Fruit fly (Drosophila melanogaster) whole organism, embryonic: ENCODE results near the gene CG45073.

ENCODE experiments used
- Atf3 ChIP-seq: fragments of 200-800 bp; sonication (Bioruptor generic); optimal IDR thresholded peaks from 3 replicates; lab custom pipeline; 2016; ENCODE audit warnings: missing biosample characterization, missing genetic modification characterization
- BEAF-32 ChIP-seq: fragments of 200-800 bp; sonication (Bioruptor generic); optimal IDR thresholded peaks from 3 replicates; lab custom pipeline; 2017; ENCODE audit warnings: missing biosample characterization, missing genetic modification characterization, mild to moderate bottlenecking, moderate library complexity, missing genetic modification reagents
- CG11085 ChIP-seq: fragments of 200-800 bp; sonication (Bioruptor generic); IDR thresholded peaks from 2 replicates; pipeline ENCODE4 v1.3.6; 2022; ENCODE audit warnings: missing biosample characterization, missing genetic modification characterization
- CG11093 ChIP-seq: fragments of 200-800 bp; sonication (Bioruptor generic); IDR thresholded peaks from 3 replicates; pipeline ENCODE4 v1.3.6; 2022; ENCODE audit warnings: missing biosample characterization, missing genetic modification characterization
- CG11398 ChIP-seq: fragments of 200-800 bp; sonication (Bioruptor generic); optimal IDR thresholded peaks from 2 replicates; lab custom pipeline; 2016; ENCODE audit warnings: missing biosample characterization, missing genetic modification characterization
- CG12104 ChIP-seq: fragments of 200-800 bp; sonication (Bioruptor generic); optimal IDR thresholded peaks from 3 replicates; lab custom pipeline; 2016; ENCODE audit warnings: missing biosample characterization, missing genetic modification characterization
- CG12942 ChIP-seq: fragments of 200-800 bp; sonication (Bioruptor generic); optimal IDR thresholded peaks from 3 replicates; lab custom pipeline; 2016; ENCODE audit warnings: missing biosample characterization, missing genetic modification characterization
- CG14667 ChIP-seq: fragments of 200-800 bp; sonication (Bioruptor generic); IDR thresholded peaks from 2 replicates; pipeline ENCODE4 v1.3.6; 2022; ENCODE audit warnings: missing biosample characterization, missing genetic modification characterization
- CG1529 ChIP-seq: fragments of 200-800 bp; sonication (Bioruptor generic); optimal IDR thresholded peaks from 3 replicates; lab custom pipeline; 2018; ENCODE audit warnings: missing biosample characterization, missing genetic modification characterization
- CG18764 ChIP-seq: fragments of 200-800 bp; sonication (Bioruptor generic); optimal IDR thresholded peaks from 3 replicates; lab custom pipeline; 2016; ENCODE audit warnings: missing biosample characterization, missing genetic modification characterization
- CG2875 ChIP-seq: fragments of 200-800 bp; sonication (Bioruptor generic); optimal IDR thresholded peaks from 2 replicates; lab custom pipeline; 2017; ENCODE audit warnings: missing biosample characterization, mild to moderate bottlenecking, missing genetic modification characterization, missing genetic modification reagents
- CG2889 ChIP-seq: fragments of 200-800 bp; sonication (Bioruptor generic); IDR thresholded peaks from 3 replicates; pipeline ENCODE4 v1.3.6; 2022; ENCODE audit warnings: missing biosample characterization, missing genetic modification characterization
- CG31224 ChIP-seq: fragments of 200-800 bp; sonication (Bioruptor generic); IDR thresholded peaks from 2 replicates; pipeline ENCODE4 v1.3.6; 2022; ENCODE audit warnings: missing biosample characterization, missing genetic modification characterization
- CG3847 ChIP-seq: fragments of 200-800 bp; sonication (Bioruptor generic); IDR thresholded peaks from 2 replicates; pipeline ENCODE4 v1.3.6; 2022; ENCODE audit warnings: missing biosample characterization, missing genetic modification characterization
- CG6791 ChIP-seq: fragments of 200-800 bp; sonication (Bioruptor generic); IDR thresholded peaks from 3 replicates; pipeline ENCODE4 v1.3.6; 2022; ENCODE audit warnings: missing biosample characterization, missing genetic modification characterization; ENCODE audit not compliant: partially characterized antibody
- CG8944 ChIP-seq: fragments of 200-800 bp; sonication (Bioruptor generic); optimal IDR thresholded peaks from 3 replicates; lab custom pipeline; 2016; ENCODE audit warnings: missing biosample characterization, missing genetic modification characterization
- CoRest ChIP-seq: fragments of 200-800 bp; sonication (Bioruptor generic); optimal IDR thresholded peaks from 3 replicates; lab custom pipeline; 2018; ENCODE audit warnings: missing biosample characterization, mild to moderate bottlenecking, missing genetic modification characterization, moderate library complexity
- D19A ChIP-seq: fragments of 200-800 bp; optimal IDR thresholded peaks from 3 replicates; lab custom pipeline; 2019; ENCODE audit warnings: missing biosample characterization, mild to moderate bottlenecking, missing genetic modification characterization, moderate library complexity
- Ets65A ChIP-seq: fragments of 200-800 bp; sonication (Bioruptor generic); peaks from one replicate; lab custom pipeline; 2016; ENCODE audit warnings: missing biosample characterization, missing genetic modification characterization
- Fer1 ChIP-seq: fragments of 200-800 bp; sonication (Bioruptor generic); optimal IDR thresholded peaks from 2 replicates; lab custom pipeline; 2017; ENCODE audit warnings: missing biosample characterization, mild to moderate bottlenecking, missing genetic modification characterization
- GATAe ChIP-seq: fragments of 200-800 bp; sonication (Bioruptor generic); conservative IDR thresholded peaks from 2 replicates; pipeline ENCODE4 v1.3.6; 2022; ENCODE audit warnings: missing biosample characterization, missing genetic modification characterization
- H2.0 ChIP-seq: fragments of 200-800 bp; sonication (Bioruptor generic); IDR thresholded peaks from 2 replicates; pipeline ENCODE4 v1.3.6; 2022; ENCODE audit warnings: missing biosample characterization, missing genetic modification characterization
- Hand ChIP-seq: fragments of 200-800 bp; sonication (Bioruptor generic); optimal IDR thresholded peaks from 2 replicates; lab custom pipeline; 2017; ENCODE audit warnings: mild to moderate bottlenecking, missing biosample characterization, missing genetic modification reagents, missing genetic modification characterization
- Lhr ChIP-seq: fragments of 200-800 bp; sonication (Bioruptor generic); optimal IDR thresholded peaks from 3 replicates; lab custom pipeline; 2017; ENCODE audit warnings: mild to moderate bottlenecking, missing biosample characterization, missing genetic modification reagents, missing genetic modification characterization
- Lpt ChIP-seq: fragments of >200 bp; optimal IDR thresholded peaks from 2 replicates; lab custom pipeline; 2018; ENCODE audit warnings: missing biosample characterization, missing genetic modification characterization
- Mes4 ChIP-seq: fragments of 200-800 bp; sonication (Bioruptor generic); optimal IDR thresholded peaks from 2 replicates; lab custom pipeline; 2016; ENCODE audit warnings: missing biosample characterization, missing genetic modification characterization
- Nf-YA ChIP-seq: fragments of 200-800 bp; sonication (Bioruptor generic); IDR thresholded peaks from 2 replicates; pipeline ENCODE4 v1.3.6; 2022; ENCODE audit warnings: missing biosample characterization, missing genetic modification characterization
- Rx ChIP-seq: fragments of 200-800 bp; sonication (Bioruptor generic); IDR thresholded peaks from 2 replicates; pipeline ENCODE4 v1.3.6; 2022; ENCODE audit warnings: missing biosample characterization, missing genetic modification characterization
- Sin3A ChIP-seq: fragments of >200 bp; optimal IDR thresholded peaks from 2 replicates; lab custom pipeline; 2018
- Stat92E ChIP-seq, 3 experiments: fragments of >200 bp in 2 of 3; fragments of 200-800 bp in 1 of 3; sonication (Bioruptor generic) in 1 of 3; optimal IDR thresholded peaks; 2 replicates each; lab custom pipeline; 2017 to 2019; ENCODE audit warnings: missing biosample characterization in 3 of 3, missing genetic modification characterization in 3 of 3, mild to moderate bottlenecking in 1 of 3, moderate library complexity in 1 of 3
- abd-A ChIP-seq: fragments of 200-800 bp; sonication (Bioruptor generic); optimal IDR thresholded peaks from 3 replicates; lab custom pipeline; 2019; ENCODE audit warnings: missing biosample characterization, mild to moderate bottlenecking, missing genetic modification characterization, moderate library complexity
- ase ChIP-seq: fragments of 200-800 bp; sonication (Bioruptor generic); IDR thresholded peaks from 3 replicates; pipeline ENCODE4 v1.3.6; 2022; ENCODE audit warnings: missing biosample characterization, missing genetic modification characterization
- bsh ChIP-seq, 2 experiments: fragments of 200-800 bp; sonication (Bioruptor generic); optimal IDR thresholded peaks; 2 replicates each; lab custom pipeline; 2017 to 2018; ENCODE audit warnings: mild to moderate bottlenecking in 2 of 2, missing biosample characterization in 2 of 2, missing genetic modification characterization in 2 of 2, moderate library complexity in 1 of 2
- cas ChIP-seq: fragments of 200-800 bp; sonication (Bioruptor generic); IDR thresholded peaks from 2 replicates; pipeline ENCODE4 v1.3.6; 2022; ENCODE audit warnings: missing biosample characterization, missing genetic modification characterization
- dpn ChIP-seq, 2 experiments: fragments of 200-800 bp; sonication (Bioruptor generic); optimal IDR thresholded peaks; 3 replicates each; lab custom pipeline; 2016; ENCODE audit warnings: missing biosample characterization in 2 of 2, missing genetic modification characterization in 2 of 2
- ems ChIP-seq: fragments of 200-800 bp; sonication (Bioruptor generic); optimal IDR thresholded peaks from 3 replicates; lab custom pipeline; 2016; ENCODE audit warnings: missing biosample characterization, missing genetic modification characterization
- esg ChIP-seq: fragments of 200-800 bp; sonication (Bioruptor generic); conservative IDR thresholded peaks from 2 replicates; pipeline ENCODE4 v1.3.6; 2022; ENCODE audit warnings: missing biosample characterization, missing genetic modification characterization
- eyg ChIP-seq: fragments of 200-800 bp; sonication (Bioruptor generic); optimal IDR thresholded peaks from 3 replicates; lab custom pipeline; 2016; ENCODE audit warnings: missing biosample characterization, missing genetic modification characterization
- ftz-f1 ChIP-seq: fragments of 200-800 bp; sonication (Bioruptor generic); optimal IDR thresholded peaks from 2 replicates; lab custom pipeline; 2016; ENCODE audit warnings: missing biosample characterization, missing genetic modification characterization
- gem ChIP-seq: fragments of 200-800 bp; sonication (Bioruptor generic); optimal IDR thresholded peaks from 2 replicates; lab custom pipeline; 2019; ENCODE audit warnings: missing biosample characterization, mild to moderate bottlenecking, missing genetic modification characterization, moderate library complexity
- grn ChIP-seq: fragments of 200-800 bp; sonication (Bioruptor generic); optimal IDR thresholded peaks from 3 replicates; lab custom pipeline; 2017; ENCODE audit warnings: missing biosample characterization, missing genetic modification characterization
- insv ChIP-seq, 2 experiments: fragments of 200-800 bp; sonication (Bioruptor generic); optimal IDR thresholded peaks; 3 replicates each; lab custom pipeline; 2016 to 2018; ENCODE audit warnings: missing biosample characterization in 2 of 2, missing genetic modification characterization in 2 of 2
- jigr1 ChIP-seq: fragments of 200-800 bp; sonication (Bioruptor generic); IDR thresholded peaks from 3 replicates; pipeline ENCODE4 v1.3.6; 2022; ENCODE audit warnings: missing biosample characterization, missing genetic modification characterization
- lmd ChIP-seq: fragments of 200-800 bp; sonication (Bioruptor generic); IDR thresholded peaks from 2 replicates; pipeline ENCODE4 v1.3.6; 2022; ENCODE audit warnings: missing biosample characterization, missing genetic modification characterization
- mam ChIP-seq: fragments of 200-800 bp; sonication (Bioruptor generic); optimal IDR thresholded peaks from 3 replicates; lab custom pipeline; 2016; ENCODE audit warnings: missing biosample characterization, missing genetic modification characterization
- pita ChIP-seq: fragments of 200-800 bp; sonication (Bioruptor generic); optimal IDR thresholded peaks from 2 replicates; lab custom pipeline; 2017; ENCODE audit warnings: missing biosample characterization, mild to moderate bottlenecking, missing genetic modification characterization
- sd ChIP-seq: fragments of 200-800 bp; sonication (Bioruptor generic); optimal IDR thresholded peaks from 3 replicates; lab custom pipeline; 2018; ENCODE audit warnings: missing biosample characterization, mild to moderate bottlenecking, missing genetic modification characterization, moderate library complexity
- sima ChIP-seq: fragments of 200-800 bp; sonication (Bioruptor generic); optimal IDR thresholded peaks from 2 replicates; lab custom pipeline; 2016; ENCODE audit warnings: missing biosample characterization, missing genetic modification characterization
- stwl ChIP-seq: fragments of 200-800 bp; sonication (Bioruptor generic); optimal IDR thresholded peaks from 3 replicates; lab custom pipeline; 2018; ENCODE audit warnings: missing biosample characterization, mild to moderate bottlenecking, missing genetic modification characterization, moderate library complexity

The CG45073 gene

DNA sequence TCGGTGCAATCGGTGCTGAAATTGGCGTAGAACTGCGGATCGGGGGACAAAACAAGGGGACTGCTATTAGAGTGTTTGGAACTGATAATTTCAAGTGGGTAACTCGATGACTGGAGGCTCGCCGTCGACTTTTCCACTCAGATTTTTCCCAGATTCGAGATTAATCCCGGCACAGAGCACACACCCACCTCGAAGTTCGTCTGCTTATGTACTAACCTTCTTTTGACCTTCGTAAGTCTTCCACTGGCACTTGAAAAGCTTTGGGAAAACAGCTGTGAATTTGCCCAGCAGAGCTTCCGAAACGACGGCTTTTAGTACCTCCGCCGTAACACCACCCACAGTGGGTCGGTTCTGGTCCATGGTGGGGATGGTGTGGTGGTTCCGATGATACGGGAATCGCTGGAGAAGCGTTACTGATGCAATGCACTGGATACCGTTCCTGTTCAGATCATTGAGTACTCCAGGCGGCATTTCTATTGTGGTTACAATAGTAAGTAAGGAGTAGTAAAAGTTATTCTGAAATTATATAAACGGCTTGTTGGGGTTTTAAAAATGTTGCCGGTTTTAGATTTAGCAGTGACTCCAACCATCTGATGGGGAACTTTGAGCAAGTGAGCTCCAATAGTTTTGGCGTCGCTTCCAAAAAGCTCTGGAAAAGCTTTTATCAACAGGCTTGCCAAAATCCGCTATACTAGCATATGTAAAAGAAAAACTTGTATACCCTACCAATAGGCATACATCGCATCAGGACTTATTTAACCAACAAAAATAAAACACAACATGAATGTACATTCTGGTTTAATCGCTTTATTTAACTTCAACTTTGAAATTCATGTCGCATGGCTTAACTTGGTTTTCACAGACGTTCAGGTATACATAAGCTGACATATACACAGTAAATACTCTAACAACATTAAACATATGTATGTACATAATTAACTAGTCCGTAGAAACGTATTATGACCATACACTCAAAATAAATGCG, 9.8 kb upstream of the CG45073 start, which contains the start of gene Tpi (continued):
- TF ChIP-seq BEAF-32 (GFP tag; lab: Kevin White, UChicago) (peak; percentile 29), D19A (tag; lab: Kevin White, UChicago) (peak; percentile 70), insv (GFP tag; optimal IDR thresholded peaks at IDR 0.05; lab: Kevin White, UChicago) (no peak), CG1529 (GFP tag; lab: Kevin White, UChicago) (no peak), Stat92E (GFP tag; optimal IDR thresholded peaks at IDR 0.05; lab: Kevin White, UChicago) (no peak), Atf3 (no peak), Lpt (GFP tag; lab: Kevin White, UChicago) (no peak), H2.0 (GFP tag; lab: Robert Waterston, UW) (no peak), eyg (GFP tag; lab: Kevin White, UChicago) (peak; percentile 22), Ets65A (GFP tag; lab: Kevin White, UChicago) (no peak), Fer1 (GFP tag; lab: Kevin White, UChicago) (peak; percentile 22), ase (GFP tag; lab: Robert Waterston, UW) (no peak), ems (GFP tag; lab: Kevin White, UChicago) (no peak), cas (no peak), ftz-f1 (GFP tag; lab: Kevin White, UChicago) (peak; percentile 84), dpn (GFP tag; optimal IDR thresholded peaks at IDR 0.05; lab: Kevin White, UChicago) (peak in 1 of 2 experiments; percentile 9), abd-A (no peak), sima (no peak), CG6791 (GFP tag; lab: Robert Waterston, UW) (no peak), CG12104 (GFP tag; lab: Kevin White, UChicago) (no peak), CG14667 (GFP tag; lab: Robert Waterston, UW) (no peak), CG12942 (GFP tag; lab: Kevin White, UChicago) (no peak), Mes4 (no peak), bsh (GFP tag; optimal IDR thresholded peaks at IDR 0.05; lab: Kevin White, UChicago) (no peak), CoRest (tag; lab: Kevin White, UChicago) (peak; percentile 13)

DNA sequence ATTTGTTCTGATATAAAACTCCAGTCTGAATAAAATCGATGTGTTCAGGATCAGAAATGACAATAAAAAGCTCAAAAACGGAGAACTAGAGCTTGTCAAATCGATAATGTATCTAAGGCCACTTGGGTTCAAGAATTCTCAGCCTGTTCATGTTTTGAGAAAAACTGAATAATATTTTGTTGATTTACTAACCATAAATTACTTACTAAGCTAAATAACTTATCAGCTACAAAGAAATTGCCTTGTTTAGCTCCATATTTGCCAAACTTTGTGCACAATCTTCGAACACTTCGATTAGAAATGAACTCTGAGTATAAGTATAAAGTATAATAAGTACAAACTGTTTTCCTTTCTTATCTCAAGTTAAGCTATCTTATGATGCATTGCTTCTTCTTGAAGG, 7.8 kb upstream of the CG45073 start, which contains the start of gene CG31029:
Gene CG31029 (minus strand): TSS at position 101 of the 400 bp plus-strand sequence.
- no peak for TF ChIP-seq CG18764 (GFP tag; lab: Kevin White, UChicago)
- TF ChIP-seq esg (GFP tag; lab: Robert Waterston, UW): no peak
- TF ChIP-seq Nf-YA (GFP tag; lab: Robert Waterston, UW): no peak
- no peak for TF ChIP-seq Rx (GFP tag; lab: Robert Waterston, UW)
- no peak for TF ChIP-seq CG11093 (GFP tag; lab: Robert Waterston, UW)
- TF ChIP-seq gem (tag; lab: Kevin White, UChicago): no peak
- no peak for TF ChIP-seq CG2889 (GFP tag; lab: Robert Waterston, UW)
- no peak for TF ChIP-seq CG11398 (GFP tag; lab: Kevin White, UChicago)
- no peak for TF ChIP-seq lmd (GFP tag; lab: Robert Waterston, UW)
- no peak for TF ChIP-seq stwl (tag; lab: Kevin White, UChicago)
- no peak for TF ChIP-seq CG31224 (GFP tag; lab: Robert Waterston, UW)
- TF ChIP-seq, all 482 proteins: peak for 0

dm6 chr3R:30129019-30129418, 4.5 kb upstream of the CG45073 start, which contains the start of gene Ppi1:
Gene Ppi1, minus strand, starts transcription at chr3R:30129119.
- TF ChIP-seq sd (tag; lab: Kevin White, UChicago) (no peak), jigr1 (GFP tag; lab: Robert Waterston, UW) (no peak), CG11085 (GFP tag; lab: Robert Waterston, UW) (no peak), CG2875 (no peak), mam (no peak), pita (GFP tag; lab: Kevin White, UChicago) (no peak), Hand (GFP tag; lab: Kevin White, UChicago) (no peak), GATAe (GFP tag; lab: Robert Waterston, UW) (no peak), CG8944 (GFP tag; lab: Kevin White, UChicago) (no peak), Sin3A (no peak), Lhr (GFP tag; lab: Kevin White, UChicago) (no peak), grn (GFP tag; lab: Kevin White, UChicago) (no peak), CG3847 (GFP tag; lab: Robert Waterston, UW) (no peak)
